Fruit fly (Drosophila melanogaster): ENCODE data around the gene CG2930.

dm6 chrX:3819470-3819869 is 49.3 kb upstream of the CG2930 start:
- TF ChIP-seq Sin3A (optimal IDR thresholded peaks at IDR 0.05) = no peak
- TF ChIP-seq ttk (optimal IDR thresholded peaks at IDR 0.05) = no peak
- TF ChIP-seq psq (optimal IDR thresholded peaks at IDR 0.05) = no peak

Measured in Kc167 (cell line).